Worm (Caenorhabditis elegans): ENCODE data around the gene Y14H12A.1.

Y14H12A.1 gene

DNA sequence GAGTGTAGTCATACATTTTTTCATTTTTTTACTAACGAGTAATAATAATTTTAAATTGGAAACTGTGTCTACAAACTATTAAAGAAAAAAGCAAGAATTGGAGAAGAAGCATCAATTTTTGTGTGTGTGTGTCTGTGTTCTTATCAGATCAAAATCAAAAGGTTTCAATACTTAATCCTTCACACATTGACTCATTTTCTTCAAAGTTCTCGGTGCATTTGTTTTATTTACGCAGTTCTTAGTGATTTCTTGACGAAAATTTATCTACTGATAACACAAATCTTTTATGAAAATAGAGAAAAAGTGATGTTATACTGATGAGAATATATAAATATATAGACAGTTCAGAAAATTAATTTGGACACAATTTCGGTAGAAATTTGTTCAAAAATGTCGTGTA, 3.0 kb downstream of the Y14H12A.1 start, which contains the start of gene clc-22:
Gene clc-22, minus strand, starts transcription at position 71 of the 400 bp plus-strand sequence.
- no peak for TF ChIP-seq unc-62 (GFP tag; optimal IDR thresholded peaks at IDR 0.05)

DNA sequence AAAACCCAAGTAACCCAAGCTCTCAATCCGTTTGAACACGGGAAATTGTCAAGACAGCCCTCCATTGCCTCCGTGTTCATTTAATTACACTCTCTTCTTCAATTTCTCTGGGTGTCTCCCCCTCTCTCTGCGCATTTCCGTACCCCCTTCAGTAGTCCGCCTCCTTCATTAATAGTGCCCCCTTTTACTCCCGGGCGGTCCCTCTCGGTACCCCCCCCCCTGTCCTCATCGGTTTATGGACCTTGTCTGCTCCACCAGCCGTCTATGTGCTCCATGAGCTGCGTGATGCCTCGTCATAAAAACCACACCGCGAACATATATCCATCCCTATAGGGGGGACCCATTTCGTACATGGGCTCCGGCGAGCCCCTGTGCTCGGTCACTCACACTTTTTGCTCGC, 6.5 kb downstream of the Y14H12A.1 start:
- no peak for TF ChIP-seq unc-62 (GFP tag; optimal IDR thresholded peaks at IDR 0.05)

DNA sequence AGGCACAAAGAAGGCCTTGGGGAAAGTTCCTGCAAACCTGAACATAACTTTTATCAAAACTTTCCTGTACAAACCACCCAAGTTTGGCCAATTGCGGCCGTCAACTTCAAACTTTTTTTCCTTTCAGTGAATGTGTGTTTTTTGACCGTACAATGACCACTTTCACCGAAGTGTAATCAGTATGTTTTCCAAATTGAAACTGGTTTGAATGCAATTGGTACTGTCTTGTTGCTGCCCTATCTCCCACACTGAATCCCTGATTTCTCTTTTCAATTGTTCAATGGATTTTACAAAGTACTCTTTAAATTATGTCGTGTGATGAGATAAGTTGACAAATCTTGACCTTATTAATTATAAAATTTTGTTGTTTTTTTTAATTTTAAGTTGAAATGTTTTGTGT, 7.4 kb downstream of the Y14H12A.1 start:
- TF ChIP-seq unc-62 (GFP tag; optimal IDR thresholded peaks at IDR 0.05), result no peak

DNA sequence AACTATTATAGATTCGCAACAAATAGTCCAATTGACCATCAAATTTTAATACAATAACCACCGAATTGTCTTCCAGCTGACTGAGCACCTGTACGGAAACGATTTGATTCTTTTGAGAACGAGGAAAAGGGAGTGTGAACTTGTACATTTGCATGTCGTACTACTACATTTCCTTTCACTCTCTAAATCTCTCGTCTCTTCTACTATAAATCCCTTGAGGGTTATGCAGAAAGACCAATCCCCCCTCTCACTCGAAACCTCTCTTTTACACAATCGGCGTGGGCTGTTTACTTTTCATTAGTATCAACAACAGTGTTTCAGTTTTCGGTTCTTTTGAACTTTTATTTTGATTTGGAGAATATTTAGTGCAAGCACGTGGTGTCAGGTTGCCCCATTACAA, 9.1 kb downstream of the Y14H12A.1 start:
- no peak for TF ChIP-seq unc-62 (GFP tag; optimal IDR thresholded peaks at IDR 0.05)

DNA sequence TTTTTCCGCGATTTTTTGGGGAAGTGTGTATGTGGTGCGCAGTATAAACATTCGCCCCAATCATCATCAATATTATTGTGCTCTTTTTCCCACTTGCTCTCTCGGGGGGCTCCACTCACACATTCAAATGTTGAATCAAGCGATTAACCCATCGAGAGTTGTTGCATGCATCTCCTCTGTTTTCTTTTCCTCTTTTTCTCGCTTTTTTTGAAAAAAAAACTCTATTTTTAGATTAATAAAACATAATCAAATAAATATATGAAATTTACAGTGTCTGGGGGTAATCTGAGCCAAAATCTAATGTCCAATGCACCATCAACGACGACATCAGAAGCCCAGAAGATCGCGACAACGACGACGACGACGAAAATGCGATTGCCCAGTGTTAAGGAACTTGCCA, 11.6 kb downstream of the Y14H12A.1 start, which contains the start of gene ephx-1:
Gene ephx-1, plus strand, starts transcription at position 301 of the 400 bp plus-strand sequence.
- no peak for TF ChIP-seq unc-62 (GFP tag; optimal IDR thresholded peaks at IDR 0.05)

DNA sequence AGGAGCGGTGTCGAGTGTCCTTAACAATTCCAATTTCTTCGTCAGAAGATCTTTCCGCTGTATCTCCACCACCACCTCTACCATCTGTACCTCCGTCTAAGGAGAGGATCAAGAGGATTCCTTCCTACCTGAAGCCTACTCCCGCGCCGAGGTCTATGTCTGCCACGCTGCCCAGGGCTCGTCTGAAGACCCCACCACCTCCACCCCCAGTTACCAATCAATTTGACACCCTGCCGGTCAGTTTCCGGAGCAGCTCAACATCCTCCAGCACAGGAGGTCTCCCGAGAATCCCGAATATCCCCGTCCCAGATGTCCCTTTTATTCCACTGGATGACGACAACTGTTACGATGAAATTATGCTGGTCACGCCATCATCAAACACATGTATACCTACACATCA, 15.0 kb downstream of the Y14H12A.1 start:
- TF ChIP-seq unc-62 (GFP tag; optimal IDR thresholded peaks at IDR 0.05), result no peak

DNA sequence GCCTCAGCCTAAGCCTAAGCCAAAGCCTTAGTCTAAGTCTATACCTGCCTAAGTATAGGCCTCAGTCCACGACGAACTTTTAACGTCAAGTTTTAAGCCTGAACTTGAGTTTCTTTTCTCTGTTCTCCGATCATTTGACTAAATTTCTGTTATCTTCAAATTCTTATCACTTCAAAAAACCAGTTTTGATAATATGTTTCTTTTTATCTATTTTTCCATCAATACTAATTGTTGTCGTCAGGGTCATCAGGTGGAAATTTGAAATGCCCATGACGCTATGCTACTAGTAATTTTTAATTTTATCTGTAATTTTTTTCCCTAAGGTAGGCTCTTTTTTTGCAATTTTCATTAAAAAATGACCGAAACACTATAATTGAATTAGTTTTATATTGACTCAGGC, 18.5 kb downstream of the Y14H12A.1 start:
- no peak for TF ChIP-seq unc-62 (GFP tag; optimal IDR thresholded peaks at IDR 0.05)

DNA sequence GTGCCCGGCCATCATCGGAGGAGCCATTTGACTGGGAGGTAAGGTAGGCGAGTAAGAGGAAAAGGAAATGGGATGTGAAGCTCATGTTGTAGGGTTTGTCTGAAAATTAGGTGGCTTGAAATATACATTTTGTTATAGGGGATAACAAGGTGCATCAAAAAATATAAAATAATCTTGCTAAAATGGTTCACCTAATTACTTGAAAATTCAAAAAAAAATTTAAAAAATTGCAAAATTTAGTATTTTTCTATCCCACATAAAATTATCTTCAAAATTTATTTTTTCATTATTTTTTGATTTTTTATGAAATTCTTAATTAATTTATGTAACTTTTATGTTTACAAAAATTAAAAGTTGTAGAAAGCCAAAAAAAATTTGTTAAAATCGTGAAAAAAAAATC, 25.6 kb downstream of the Y14H12A.1 start, which contains the start of gene K07D4.6:
Gene K07D4.6, minus strand, starts transcription at position 101 of the 400 bp plus-strand sequence.
- TF ChIP-seq unc-62 (GFP tag; optimal IDR thresholded peaks at IDR 0.05), result no peak

DNA sequence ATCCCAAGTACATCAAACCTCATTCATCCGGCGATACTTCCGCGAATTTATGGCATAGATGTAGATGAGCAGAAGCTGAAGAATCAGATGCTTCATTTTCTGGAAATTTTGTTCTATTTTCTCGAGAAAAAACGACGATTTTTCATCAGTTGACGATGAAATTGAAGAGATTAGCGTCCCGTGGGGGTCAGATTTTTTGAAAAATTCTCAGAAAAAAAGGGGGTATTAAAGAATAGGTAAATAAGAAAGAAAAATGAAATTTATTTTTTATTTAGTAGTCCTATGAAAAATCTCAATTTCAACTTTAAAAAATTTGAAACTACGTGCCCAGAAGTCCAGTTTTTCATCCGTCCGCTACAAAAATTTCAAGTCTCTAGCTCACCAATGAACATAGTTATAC, 32.5 kb downstream of the Y14H12A.1 start, which contains the start of gene K07D4.5:
Gene K07D4.5, minus strand, starts transcription at position 101 of the 400 bp plus-strand sequence.
- no peak for TF ChIP-seq unc-62 (GFP tag; optimal IDR thresholded peaks at IDR 0.05)

DNA sequence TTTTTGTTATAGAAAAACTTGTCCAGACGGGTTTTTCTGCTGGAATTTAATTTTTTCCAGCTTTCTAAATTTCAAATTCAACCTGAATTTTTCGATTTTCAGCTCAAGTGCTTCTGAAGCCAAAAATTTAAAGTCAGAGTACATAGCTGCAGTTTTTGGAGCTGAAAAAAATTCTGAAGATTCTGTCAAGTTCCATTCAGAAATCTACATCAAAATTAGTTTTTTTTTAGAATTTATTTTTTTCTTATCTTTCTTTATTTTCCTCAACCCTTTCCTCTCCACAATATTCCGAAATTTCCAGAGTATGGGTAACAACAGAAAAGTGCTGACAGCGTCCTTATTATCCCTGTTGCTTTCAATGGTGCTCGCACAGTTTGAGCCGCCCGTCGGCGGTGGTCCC, 35.3 kb downstream of the Y14H12A.1 start, which contains the start of gene K07D4.9:
Gene K07D4.9, plus strand, starts transcription at position 301 of the 400 bp plus-strand sequence.
- TF ChIP-seq unc-62 (GFP tag; optimal IDR thresholded peaks at IDR 0.05), result no peak

DNA sequence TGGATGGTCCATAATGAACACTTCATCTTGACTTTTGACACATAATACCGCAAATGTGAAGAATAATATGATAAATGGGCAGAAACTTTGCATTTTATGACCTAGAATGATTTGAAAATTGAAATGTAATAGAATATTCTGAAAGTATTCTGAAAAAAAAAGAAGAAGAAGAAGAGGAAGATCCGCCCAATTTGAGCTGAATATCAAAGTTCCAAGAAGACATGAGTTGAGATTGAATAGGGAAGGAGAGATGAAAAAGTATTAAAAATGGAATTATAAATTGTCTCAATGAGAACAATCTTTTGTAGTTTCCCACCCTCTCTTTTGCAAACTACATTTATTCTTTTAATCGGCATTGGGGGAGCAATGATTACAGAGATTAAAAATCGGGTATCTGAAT, 39.3 kb downstream of the Y14H12A.1 start, which contains the start of gene K07D4.4:
Gene K07D4.4, minus strand, starts transcription at position 101 of the 400 bp plus-strand sequence.
- no peak for TF ChIP-seq unc-62 (GFP tag; optimal IDR thresholded peaks at IDR 0.05)

DNA sequence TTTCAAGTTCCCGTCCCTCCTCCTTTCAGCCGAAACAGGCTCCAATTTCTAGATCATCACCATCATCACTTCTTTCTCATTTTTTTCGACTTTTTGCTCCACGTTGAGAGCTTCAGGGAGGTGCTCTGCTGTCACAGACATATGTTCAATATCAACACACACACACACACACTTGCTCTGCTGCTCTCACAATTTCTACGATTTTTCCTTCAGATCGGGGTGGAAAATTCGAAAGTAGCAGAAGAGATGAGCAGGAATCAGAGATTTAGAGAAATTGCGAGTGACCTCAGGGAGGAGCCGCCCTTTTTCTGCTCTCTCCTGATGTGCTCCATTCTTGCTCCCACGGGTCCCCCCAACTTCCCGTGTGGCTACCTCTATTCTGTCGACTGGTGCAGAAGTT, 45.5 kb downstream of the Y14H12A.1 start, which contains the start of gene pqn-48:
Gene pqn-48, plus strand, starts transcription at position 344 of the 400 bp plus-strand sequence.
- no peak for TF ChIP-seq unc-62 (GFP tag; optimal IDR thresholded peaks at IDR 0.05)

DNA sequence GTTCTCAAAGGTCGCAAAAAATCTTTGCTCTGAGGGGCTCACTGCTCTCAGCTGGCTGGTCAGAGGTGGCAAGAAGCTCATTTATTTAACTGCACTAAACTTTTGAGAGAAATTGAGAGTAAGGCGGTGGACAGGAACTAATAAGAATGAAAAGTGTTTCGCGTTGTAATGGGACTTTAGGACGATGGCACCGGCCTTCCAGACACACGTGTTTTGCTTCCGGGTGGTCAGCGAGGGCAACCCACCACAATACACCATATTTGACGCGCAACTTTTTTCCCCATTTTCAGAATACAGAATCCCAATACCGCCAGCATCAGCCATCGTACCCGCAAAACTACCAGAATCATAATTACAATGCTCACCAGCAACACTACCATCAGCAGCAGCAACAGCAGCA, 47.1 kb downstream of the Y14H12A.1 start:
- TF ChIP-seq unc-62 (GFP tag; optimal IDR thresholded peaks at IDR 0.05), result no peak

DNA sequence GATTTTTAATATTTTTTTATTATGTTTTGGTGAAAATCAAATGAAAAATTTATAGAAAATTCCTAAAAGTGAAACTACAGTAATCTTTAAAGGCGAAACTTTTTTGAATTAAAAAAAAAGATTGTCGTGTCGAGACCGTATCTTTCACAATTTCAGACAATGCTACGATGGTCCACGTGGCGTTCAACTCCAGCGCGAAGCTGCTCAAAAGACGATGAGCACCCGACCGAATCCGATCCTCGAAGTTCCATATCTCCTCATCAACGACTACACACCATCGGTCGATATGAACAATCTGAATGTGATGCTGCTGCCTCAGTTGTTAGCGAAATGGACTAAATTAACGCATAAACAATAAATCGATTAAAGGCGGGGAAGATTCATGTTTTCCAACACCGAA, 49.7 kb downstream of the Y14H12A.1 start:
- TF ChIP-seq unc-62 (GFP tag; optimal IDR thresholded peaks at IDR 0.05), result no peak
